Worm (Caenorhabditis elegans) whole organism, young adult: ENCODE measurements around the gene F27B10.1.

Experiments
- B0261.1 ChIP-seq: sonication (generic microtip); optimal IDR thresholded peaks from 2 replicates; lab custom pipeline; 2016; ENCODE audit warnings: mild to moderate bottlenecking, missing genetic modification characterization, moderate library complexity, missing compliant biosample characterization
- F22D6.2 ChIP-seq: sonication (generic microtip); optimal IDR thresholded peaks from 2 replicates; lab custom pipeline; 2016; ENCODE audit warnings: mild to moderate bottlenecking, missing genetic modification characterization, missing compliant biosample characterization
- F33H1.4 ChIP-seq: fragments of 200-800 bp; sonication (Bioruptor generic); IDR thresholded peaks from 2 replicates; pipeline ENCODE4 v1.3.6; 2022; ENCODE audit warnings: missing genetic modification reagents, missing genetic modification characterization, missing compliant biosample characterization
- F39B2.1 ChIP-seq: fragments of 200-800 bp; sonication (Bioruptor generic); IDR thresholded peaks from 2 replicates; pipeline ENCODE4 v1.3.6; 2022; ENCODE audit warnings: missing genetic modification reagents, missing genetic modification characterization, missing compliant biosample characterization
- F49E8.2 ChIP-seq: sonication (generic microtip); optimal IDR thresholded peaks from 3 replicates; lab custom pipeline; 2017; ENCODE audit warnings: missing genetic modification characterization, mild to moderate bottlenecking, missing compliant biosample characterization, antibody characterized with exemption, moderate library complexity; ENCODE audit not compliant: insufficient read depth
- F55B11.4 ChIP-seq: sonication (generic microtip); optimal IDR thresholded peaks from 2 replicates; lab custom pipeline; 2016; ENCODE audit warnings: missing compliant biosample characterization, missing genetic modification characterization, borderline replicate concordance; ENCODE audit not compliant: insufficient read depth
- F57C9.4 ChIP-seq: sonication (generic microtip); optimal IDR thresholded peaks from 2 replicates; lab custom pipeline; 2017; ENCODE audit warnings: mild to moderate bottlenecking, missing genetic modification characterization, missing compliant biosample characterization
- Y53F4B.3 ChIP-seq: fragments of 200-800 bp; sonication (Bioruptor generic); IDR thresholded peaks from 2 replicates; pipeline ENCODE4 v1.3.6; 2022; ENCODE audit warnings: missing genetic modification reagents, missing genetic modification characterization, missing compliant biosample characterization
- Y53G8AR.9 ChIP-seq: fragments of 200-800 bp; sonication (Bioruptor generic); conservative IDR thresholded peaks from 2 replicates; pipeline ENCODE4 v1.3.6; 2022; ENCODE audit warnings: missing genetic modification reagents, missing genetic modification characterization, missing compliant biosample characterization
- Y56A3A.18 ChIP-seq: fragments of 200-800 bp; sonication (Bioruptor generic); IDR thresholded peaks from 2 replicates; pipeline ENCODE4 v1.3.6; 2022; ENCODE audit warnings: missing genetic modification reagents, missing genetic modification characterization, missing compliant biosample characterization
- Y95B8A.8 ChIP-seq: fragments of 200-800 bp; sonication (Bioruptor generic); IDR thresholded peaks from 2 replicates; pipeline ENCODE4 v1.3.6; 2022; ENCODE audit warnings: missing genetic modification reagents, missing genetic modification characterization, missing compliant biosample characterization
- ZK185.1 ChIP-seq: sonication (generic microtip); optimal IDR thresholded peaks from 2 replicates; lab custom pipeline; 2016; ENCODE audit warnings: mild to moderate bottlenecking, missing genetic modification characterization, missing compliant biosample characterization; ENCODE audit not compliant: poor library complexity, severe bottlenecking
- aptf-2 ChIP-seq: fragments of 200-800 bp; sonication (Bioruptor generic); conservative IDR thresholded peaks from 2 replicates; pipeline ENCODE4 v1.3.6; 2022; ENCODE audit warnings: missing genetic modification reagents, missing genetic modification characterization, missing compliant biosample characterization
- aptf-3 ChIP-seq: fragments of 200-800 bp; sonication (Bioruptor generic); IDR thresholded peaks from 2 replicates; pipeline ENCODE4 v1.3.6; 2022; ENCODE audit warnings: missing genetic modification characterization, missing compliant biosample characterization
- atf-7 ChIP-seq: sonication (generic microtip); optimal IDR thresholded peaks from 2 replicates; lab custom pipeline; 2017; ENCODE audit warnings: mild to moderate bottlenecking, missing genetic modification characterization, missing compliant biosample characterization
- attf-5 ChIP-seq: fragments of 200-800 bp; sonication (Bioruptor generic); optimal IDR thresholded peaks from 2 replicates; lab custom pipeline; 2018; ENCODE audit warnings: mild to moderate bottlenecking, missing genetic modification characterization, missing compliant biosample characterization
- ceh-100 ChIP-seq: fragments of 200-800 bp; sonication (Bioruptor generic); IDR thresholded peaks from 2 replicates; pipeline ENCODE4 v1.3.6; 2022; ENCODE audit warnings: missing genetic modification reagents, missing genetic modification characterization, missing compliant biosample characterization
- ceh-40 ChIP-seq: fragments of 200-800 bp; sonication (Bioruptor generic); IDR thresholded peaks from 2 replicates; pipeline ENCODE4 v1.3.6; 2022; ENCODE audit warnings: missing genetic modification characterization, missing compliant biosample characterization
- ceh-79 ChIP-seq: sonication (generic microtip); optimal IDR thresholded peaks from 2 replicates; lab custom pipeline; 2017; ENCODE audit warnings: mild to moderate bottlenecking, missing genetic modification characterization, missing compliant biosample characterization
- ceh-91 ChIP-seq: fragments of 200-800 bp; sonication (Bioruptor generic); IDR thresholded peaks from 2 replicates; pipeline ENCODE4 v1.3.6; 2022; ENCODE audit warnings: missing genetic modification reagents, missing genetic modification characterization, missing compliant biosample characterization
- die-1 ChIP-seq: sonication (generic microtip); optimal IDR thresholded peaks from 2 replicates; lab custom pipeline; 2016; ENCODE audit warnings: missing genotype, mild to moderate bottlenecking, missing genetic modification characterization, missing compliant biosample characterization
- ekl-4 ChIP-seq: fragments of 200-800 bp; sonication (Bioruptor generic); IDR thresholded peaks from 2 replicates; pipeline ENCODE4 v1.3.6; 2022; ENCODE audit warnings: missing genetic modification reagents, missing genetic modification characterization, missing compliant biosample characterization
- gei-17 ChIP-seq: fragments of 200-800 bp; sonication (Bioruptor generic); optimal IDR thresholded peaks from 2 replicates; lab custom pipeline; 2018; ENCODE audit warnings: mild to moderate bottlenecking, missing genetic modification characterization, missing compliant biosample characterization
- hlh-12 ChIP-seq: sonication (generic microtip); optimal IDR thresholded peaks from 2 replicates; lab custom pipeline; 2016; ENCODE audit warnings: missing genetic modification characterization, missing compliant biosample characterization
- hmg-20 ChIP-seq: fragments of 200-800 bp; sonication (Bioruptor generic); IDR thresholded peaks from 2 replicates; pipeline ENCODE4 v1.3.6; 2022; ENCODE audit warnings: missing genetic modification reagents, missing genetic modification characterization, missing compliant biosample characterization
- let-607 ChIP-seq, 2 experiments: fragments of 200-800 bp in 1 of 2; sonication (Bioruptor generic) in 1 of 2; sonication (generic microtip) in 1 of 2; optimal IDR thresholded peaks; 2 replicates each; lab custom pipeline; 2016 to 2018; ENCODE audit warnings: mild to moderate bottlenecking in 2 of 2, missing compliant biosample characterization in 2 of 2, missing genetic modification characterization in 2 of 2, moderate library complexity in 2 of 2, missing genotype in 1 of 2
- lin-26 ChIP-seq: fragments of 200-800 bp; sonication (Bioruptor generic); IDR thresholded peaks from 2 replicates; pipeline ENCODE4 v1.3.6; 2022; ENCODE audit warnings: missing genetic modification reagents, missing genetic modification characterization, missing compliant biosample characterization
- lin-40 ChIP-seq: sonication (generic microtip); optimal IDR thresholded peaks from 2 replicates; lab custom pipeline; 2016; ENCODE audit warnings: missing genetic modification characterization, mild to moderate bottlenecking, missing compliant biosample characterization, missing genotype, missing genetic modification reagents
- lsy-27 ChIP-seq: sonication (generic microtip); optimal IDR thresholded peaks from 2 replicates; lab custom pipeline; 2017; ENCODE audit warnings: missing genetic modification characterization, mild to moderate bottlenecking, missing compliant biosample characterization, antibody characterized with exemption, missing genotype, borderline replicate concordance; ENCODE audit not compliant: insufficient read depth
- madf-6 ChIP-seq: fragments of 200-800 bp; sonication (Bioruptor generic); IDR thresholded peaks from 2 replicates; pipeline ENCODE4 v1.3.6; 2022; ENCODE audit warnings: missing genetic modification reagents, missing genetic modification characterization, missing compliant biosample characterization
- nfyb-1 ChIP-seq: fragments of 200-800 bp; sonication (Bioruptor generic); IDR thresholded peaks from 2 replicates; pipeline ENCODE4 v1.3.6; 2022; ENCODE audit warnings: missing genetic modification reagents, missing genetic modification characterization, missing compliant biosample characterization
- nhr-80 ChIP-seq: sonication (generic microtip); optimal IDR thresholded peaks from 2 replicates; lab custom pipeline; 2016; ENCODE audit warnings: missing genetic modification characterization, missing compliant biosample characterization
- nhr-90 ChIP-seq: sonication (generic microtip); optimal IDR thresholded peaks from 2 replicates; lab custom pipeline; 2016; ENCODE audit warnings: missing genotype, mild to moderate bottlenecking, missing genetic modification characterization, missing compliant biosample characterization
- pbrm-1 ChIP-seq: fragments of 200-800 bp; sonication (Bioruptor generic); IDR thresholded peaks from 2 replicates; pipeline ENCODE4 v1.3.6; 2022; ENCODE audit warnings: missing genetic modification reagents, missing genetic modification characterization, missing compliant biosample characterization
- rcor-1 ChIP-seq: fragments of 200-800 bp; sonication (Bioruptor generic); IDR thresholded peaks from 2 replicates; pipeline ENCODE4 v1.3.6; 2022; ENCODE audit warnings: missing genetic modification reagents, missing genetic modification characterization, missing compliant biosample characterization
- snpc-1.1 ChIP-seq: sonication (generic microtip); optimal IDR thresholded peaks from 2 replicates; lab custom pipeline; 2017; ENCODE audit warnings: missing genetic modification characterization, mild to moderate bottlenecking, missing compliant biosample characterization, antibody characterized with exemption, moderate library complexity, missing genotype, missing genetic modification reagents; ENCODE audit not compliant: insufficient read depth
- snpc-4 ChIP-seq, 5 experiments: fragments of 150-350 bp in 1 of 5; sonication (generic microtip) in 4 of 5; optimal IDR thresholded peaks; 2 replicates each; lab custom pipeline; 2014 to 2018; ENCODE audit warnings: missing genetic modification characterization in 5 of 5, missing biosample characterization in 3 of 5, antibody characterized with exemption in 2 of 5, mild to moderate bottlenecking in 2 of 5, missing compliant biosample characterization in 2 of 5, missing genotype in 2 of 5, moderate library complexity in 2 of 5, missing genetic modification reagents in 1 of 5
- somi-1 ChIP-seq: fragments of 200-800 bp; sonication (Bioruptor generic); optimal IDR thresholded peaks from 2 replicates; lab custom pipeline; 2018; ENCODE audit warnings: mild to moderate bottlenecking, missing genetic modification characterization, missing compliant biosample characterization
- tbp1 ChIP-seq: fragments of 200-800 bp; sonication (Bioruptor generic); optimal IDR thresholded peaks from 2 replicates; lab custom pipeline; 2018; ENCODE audit warnings: mild to moderate bottlenecking, missing genetic modification characterization, missing compliant biosample characterization
- tbx-9 ChIP-seq: sonication (generic microtip); optimal IDR thresholded peaks from 2 replicates; lab custom pipeline; 2016; ENCODE audit warnings: borderline replicate concordance, missing genetic modification characterization, inconsistent platforms, missing compliant biosample characterization
- tlf-1 ChIP-seq: fragments of 200-800 bp; sonication (Bioruptor generic); optimal IDR thresholded peaks from 2 replicates; lab custom pipeline; 2018; ENCODE audit warnings: mild to moderate bottlenecking, missing genetic modification characterization, missing compliant biosample characterization
- zfh-2 ChIP-seq: fragments of 200-800 bp; sonication (Bioruptor generic); conservative IDR thresholded peaks from 2 replicates; pipeline ENCODE4 v1.3.6; 2022; ENCODE audit warnings: missing genetic modification reagents, missing genetic modification characterization, missing compliant biosample characterization
- ztf-18 ChIP-seq: sonication (generic microtip); optimal IDR thresholded peaks from 2 replicates; lab custom pipeline; 2016; ENCODE audit warnings: missing genotype, mild to moderate bottlenecking, missing genetic modification characterization, missing compliant biosample characterization
- ztf-25 ChIP-seq: fragments of 200-800 bp; sonication (Bioruptor generic); IDR thresholded peaks from 2 replicates; pipeline ENCODE4 v1.3.6; 2022; ENCODE audit warnings: missing genetic modification reagents, missing genetic modification characterization, missing compliant biosample characterization
- ztf-3 ChIP-seq: fragments of 200-800 bp; sonication (Bioruptor generic); optimal IDR thresholded peaks from 2 replicates; lab custom pipeline; 2018; ENCODE audit warnings: mild to moderate bottlenecking, missing genetic modification characterization, missing compliant biosample characterization

Gene F27B10.1

DNA sequence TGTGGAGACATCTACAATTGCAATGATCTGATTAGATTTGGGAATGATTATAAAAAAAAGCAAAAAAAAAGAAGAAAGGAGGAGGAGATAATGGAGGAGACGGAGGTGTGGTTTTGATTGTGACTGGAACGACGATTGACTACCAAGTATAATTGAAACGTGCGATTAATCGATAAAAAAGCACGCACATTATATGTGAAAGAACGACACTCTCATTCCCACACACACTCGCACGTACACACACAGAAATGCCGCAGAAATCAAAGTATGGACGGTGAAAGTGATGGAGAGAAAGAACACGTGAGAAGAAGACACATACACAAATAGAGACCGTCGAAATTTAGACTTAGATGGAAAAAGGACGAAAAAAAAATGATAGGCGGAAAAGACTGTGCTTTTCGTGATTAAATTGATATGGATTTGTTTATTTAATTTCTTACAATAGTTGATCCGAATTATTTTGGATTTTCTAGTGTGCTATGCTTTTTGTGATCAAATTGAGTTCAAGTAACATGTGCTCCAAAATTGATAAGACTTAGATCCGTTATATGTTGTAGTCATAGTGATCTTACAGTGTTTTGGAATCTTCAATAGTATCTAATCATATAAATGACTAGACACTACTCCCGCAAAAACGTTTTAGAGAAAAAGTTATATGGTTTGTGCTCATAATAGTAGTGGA is 21.5 kb downstream of the F27B10.1 start, which contains the start of gene nhr-135 (continued):
- TF ChIP-seq nhr-80 (peak; percentile 92), aptf-3 (no peak), ceh-100 (GFP tag; lab: Robert Waterston, UW) (no peak), ztf-3 (GFP tag; lab: Kevin White, UChicago) (no peak), F33H1.4 (no peak), lin-26 (0 out of 2 replicates have a peak, but pooled peaks have one; percentile 50), F22D6.2 (tag; lab: Kevin White, UChicago) (peak; percentile 48), F55B11.4 (tag; lab: Kevin White, UChicago) (no peak), snpc-1.1 (tag; lab: Kevin White, UChicago) (no peak), Y95B8A.8 (no peak), tbx-9 (tag; lab: Kevin White, UChicago) (no peak), madf-6 (no peak), B0261.1 (no peak), attf-5 (GFP tag; lab: Kevin White, UChicago) (peak; percentile 66), pbrm-1 (GFP tag; lab: Robert Waterston, UW) (no peak), F57C9.4 (tag; lab: Kevin White, UChicago) (no peak), aptf-2 (GFP tag; lab: Robert Waterston, UW) (no peak), F49E8.2 (tag; lab: Kevin White, UChicago) (no peak), zfh-2 (GFP tag; lab: Robert Waterston, UW) (no peak), ztf-18 (tag; lab: Kevin White, UChicago) (no peak), ZK185.1 (tag; lab: Kevin White, UChicago) (peak; percentile 38), ekl-4 (no peak), ztf-25 (GFP tag; lab: Robert Waterston, UW) (no peak), hmg-20 (GFP tag; lab: Robert Waterston, UW) (no peak), nfyb-1 (GFP tag; lab: Robert Waterston, UW) (peak; percentile 72; the same call in 1 of the 2 replicates), atf-7 (peak; percentile 45), Y56A3A.18 (GFP tag; lab: Robert Waterston, UW) (no peak), Y53F4B.3 (no peak), gei-17 (GFP tag; lab: Kevin White, UChicago) (no peak), hlh-12 (tag; lab: Kevin White, UChicago) (no peak), snpc-4 (GFP tag; optimal IDR thresholded peaks at IDR 0.05; lab: Kevin White, UChicago) (no peak), snpc-4 (tag; optimal IDR thresholded peaks at IDR 0.05; lab: Kevin White, UChicago) (peak in 1 of 4 experiments; percentile 35), rcor-1 (GFP tag; lab: Robert Waterston, UW) (no peak), Y53G8AR.9 (GFP tag; lab: Robert Waterston, UW) (peak; percentile 34; the same call in 1 of the 2 replicates), lsy-27 (no peak), tlf-1 (GFP tag; lab: Kevin White, UChicago) (no peak), tbp1 (GFP tag; lab: Kevin White, UChicago) (peak; percentile 39), die-1 (tag; lab: Kevin White, UChicago) (no peak), ceh-91 (GFP tag; lab: Robert Waterston, UW) (no peak), let-607 (tag; optimal IDR thresholded peaks at IDR 0.05; lab: Kevin White, UChicago) (peak; percentile 18 to 32), lin-40 (tag; lab: Kevin White, UChicago) (peak; percentile 73), ceh-40 (GFP tag; lab: Robert Waterston, UW) (no peak), nhr-90 (tag; lab: Kevin White, UChicago) (peak; percentile 17), ceh-79 (tag; lab: Kevin White, UChicago) (no peak), somi-1 (GFP tag; lab: Kevin White, UChicago) (peak; percentile 37), F39B2.1 (GFP tag; lab: Robert Waterston, UW) (no peak)
